Worm (Caenorhabditis elegans): Measurements from ENCODE around the gene T04F8.3.

- TF ChIP-seq nhr-90 (tag; optimal IDR thresholded peaks at IDR 0.05) (no peak), dox-1 (GFP tag; IDR thresholded peaks at IDR 0.05) (no peak), ceh-91 (GFP tag; IDR thresholded peaks at IDR 0.05) (no peak), dpl-1 (GFP tag; optimal IDR thresholded peaks at IDR 0.05) (no peak), snpc-4 (GFP tag; optimal IDR thresholded peaks at IDR 0.05) (no peak), snpc-4 (tag; optimal IDR thresholded peaks at IDR 0.05) (no peak), madf-6 (GFP tag; IDR thresholded peaks at IDR 0.05) (no peak)
These were observed 29.9 kb upstream of the T04F8.3 start, which contains the start of gene spp-30 for ce11 chrX:11628580-11628979.
